Fruit fly (Drosophila melanogaster): Measurements from ENCODE around the gene cv-d.

The cv-d gene

dm6 chr3R:15836864-15837824 is 16.2 kb downstream of the cv-d start, which contains the start of the genes ND-23 and spn-E (continued):
- TF ChIP-seq CG2202 (tag; optimal IDR thresholded peaks at IDR 0.05) (no peak), Xbp1 (GFP tag; optimal IDR thresholded peaks at IDR 0.05) (peak; percentile 45), cg (GFP tag; optimal IDR thresholded peaks at IDR 0.05) (no peak), CG8290 (GFP tag; optimal IDR thresholded peaks at IDR 0.05) (no peak), CG8290 (tag; optimal IDR thresholded peaks at IDR 0.05) (no peak), CG10543 (GFP tag; optimal IDR thresholded peaks at IDR 0.05) (peak; percentile 47), nmo (GFP tag; optimal IDR thresholded peaks at IDR 0.05) (peak; percentile 81), CG13624 (GFP tag; optimal IDR thresholded peaks at IDR 0.05) (no peak), lab (GFP tag; optimal IDR thresholded peaks at IDR 0.05) (no peak), jigr1 (GFP tag; IDR thresholded peaks at IDR 0.05) (no peak), CG15514 (GFP tag; optimal IDR thresholded peaks at IDR 0.05) (peak; percentile 48), CG1603 (tag; optimal IDR thresholded peaks at IDR 0.05) (no peak), CG5953 (GFP tag; IDR thresholded peaks at IDR 0.05) (peak; percentile 14; the same call in 1 of the 2 replicates), phol (tag; optimal IDR thresholded peaks at IDR 0.05) (peak; percentile 73), lola (GFP tag; optimal IDR thresholded peaks at IDR 0.05) (peak in 1 of 3 experiments; percentile 55), gce (GFP tag; IDR thresholded peaks at IDR 0.05) (no peak), sob (GFP tag; IDR thresholded peaks at IDR 0.05) (0 out of 2 replicates have a peak, but pooled peaks have one; percentile 58), HHEX (GFP tag; optimal IDR thresholded peaks at IDR 0.05) (no peak), CG6765 (GFP tag; optimal IDR thresholded peaks at IDR 0.05) (no peak), Vsx1 (GFP tag; optimal IDR thresholded peaks at IDR 0.05) (no peak), Mrtf (GFP tag; IDR thresholded peaks at IDR 0.05) (no peak), ac (GFP tag; optimal IDR thresholded peaks at IDR 0.05) (no peak), Pdp1 (GFP tag; optimal IDR thresholded peaks at IDR 0.05) (peak in 1 of 2 experiments; percentile 99), Hmx (GFP tag; optimal IDR thresholded peaks at IDR 0.05) (no peak), luna (GFP tag; optimal IDR thresholded peaks at IDR 0.05) (no peak), CG10565 (GFP tag; optimal IDR thresholded peaks at IDR 0.05) (no peak), prd (optimal IDR thresholded peaks at IDR 0.05) (no peak), prd (GFP tag; IDR thresholded peaks at IDR 0.05) (peak; percentile 58), Dip2 (GFP tag; IDR thresholded peaks at IDR 0.05) (no peak), CG1602 (GFP tag; optimal IDR thresholded peaks at IDR 0.05) (peak; percentile 49), pum (GFP tag; optimal IDR thresholded peaks at IDR 0.05) (no peak), vnd (GFP tag; IDR thresholded peaks at IDR 0.05; ENCODE audit: partially characterized antibody) (peak; percentile 58; the same call in 2 of the 3 replicates), CG6813 (GFP tag; optimal IDR thresholded peaks at IDR 0.05) (no peak), fu2 (GFP tag; optimal IDR thresholded peaks at IDR 0.05) (no peak), D19A (tag; optimal IDR thresholded peaks at IDR 0.05) (no peak), CG15011 (GFP tag; optimal IDR thresholded peaks at IDR 0.05) (no peak), MTF-1 (GFP tag; optimal IDR thresholded peaks at IDR 0.05; ENCODE audit: borderline replicate concordance) (no peak), tup (GFP tag; optimal IDR thresholded peaks at IDR 0.05) (no peak), btn (GFP tag; optimal IDR thresholded peaks at IDR 0.05) (no peak), Elba2 (GFP tag; optimal IDR thresholded peaks at IDR 0.05) (no peak), dmrt11E (tag; optimal IDR thresholded peaks at IDR 0.05) (peak; percentile 66), stc (GFP tag; IDR thresholded peaks at IDR 0.05) (no peak), GATAe (GFP tag; conservative IDR thresholded peaks at IDR 0.05) (0 out of 2 replicates have a peak, but pooled peaks have one; percentile 14), bowl (GFP tag; IDR thresholded peaks at IDR 0.05) (no peak), her (GFP tag; optimal IDR thresholded peaks at IDR 0.05) (no peak), Myb (GFP tag; optimal IDR thresholded peaks at IDR 0.05) (peak; percentile 36), pb (GFP tag; optimal IDR thresholded peaks at IDR 0.05) (no peak), BEAF-32 (GFP tag; optimal IDR thresholded peaks at IDR 0.05) (peak; percentile 77)
